Worm (Caenorhabditis elegans) whole organism, young adult: Measurements from ENCODE around the gene dmd-7.

ENCODE experiments used
- B0019.2 ChIP-seq: fragments of 200-800 bp; sonication (Bioruptor generic); conservative IDR thresholded peaks from 2 replicates; pipeline ENCODE4 v1.3.6; 2022; ENCODE audit warnings: missing genetic modification reagents, missing genetic modification characterization, missing compliant biosample characterization
- F22D6.2 ChIP-seq: sonication (generic microtip); optimal IDR thresholded peaks from 2 replicates; lab custom pipeline; 2016; ENCODE audit warnings: mild to moderate bottlenecking, missing genetic modification characterization, missing compliant biosample characterization
- F37B4.10 ChIP-seq: fragments of 200-800 bp; sonication (Bioruptor generic); IDR thresholded peaks from 2 replicates; pipeline ENCODE4 v1.3.6; 2022; ENCODE audit warnings: missing genetic modification characterization, missing compliant biosample characterization
- F49E8.2 ChIP-seq: sonication (generic microtip); optimal IDR thresholded peaks from 3 replicates; lab custom pipeline; 2017; ENCODE audit warnings: missing genetic modification characterization, mild to moderate bottlenecking, missing compliant biosample characterization, antibody characterized with exemption, moderate library complexity; ENCODE audit not compliant: insufficient read depth
- K11D2.4 ChIP-seq: fragments of 200-800 bp; sonication (Bioruptor generic); IDR thresholded peaks from 2 replicates; pipeline ENCODE4 v1.3.6; 2022; ENCODE audit warnings: missing genetic modification reagents, missing genetic modification characterization, missing compliant biosample characterization
- T07F8.4 ChIP-seq: sonication (generic microtip); optimal IDR thresholded peaks from 2 replicates; lab custom pipeline; 2016; ENCODE audit warnings: mild to moderate bottlenecking, missing genetic modification characterization, moderate library complexity, missing compliant biosample characterization
- Y53G8AR.9 ChIP-seq: fragments of 200-800 bp; sonication (Bioruptor generic); conservative IDR thresholded peaks from 2 replicates; pipeline ENCODE4 v1.3.6; 2022; ENCODE audit warnings: missing genetic modification reagents, missing genetic modification characterization, missing compliant biosample characterization
- Y56A3A.18 ChIP-seq: fragments of 200-800 bp; sonication (Bioruptor generic); IDR thresholded peaks from 2 replicates; pipeline ENCODE4 v1.3.6; 2022; ENCODE audit warnings: missing genetic modification reagents, missing genetic modification characterization, missing compliant biosample characterization
- Y67H2A.10 ChIP-seq: fragments of 200-800 bp; sonication (Bioruptor generic); conservative IDR thresholded peaks from 2 replicates; pipeline ENCODE4 v1.3.6; 2022; ENCODE audit warnings: missing genetic modification reagents, missing genetic modification characterization, missing compliant biosample characterization
- Y79H2A.3 ChIP-seq: fragments of 200-800 bp; sonication (Bioruptor generic); conservative IDR thresholded peaks from 2 replicates; pipeline ENCODE4 v1.3.6; 2022; ENCODE audit warnings: missing genetic modification reagents, missing genetic modification characterization, missing compliant biosample characterization
- Y95B8A.8 ChIP-seq: fragments of 200-800 bp; sonication (Bioruptor generic); IDR thresholded peaks from 2 replicates; pipeline ENCODE4 v1.3.6; 2022; ENCODE audit warnings: missing genetic modification reagents, missing genetic modification characterization, missing compliant biosample characterization
- ama-1 ChIP-seq, 3 experiments: fragments of 150-350 bp in 1 of 3; sonication (generic microtip) in 2 of 3; optimal IDR thresholded peaks; 2 replicates each; lab custom pipeline; 2014 to 2018; ENCODE audit warnings: missing biosample characterization in 2 of 3, missing genetic modification characterization in 2 of 3, missing genetic modification reagents in 2 of 3
- aptf-3 ChIP-seq: fragments of 200-800 bp; sonication (Bioruptor generic); IDR thresholded peaks from 2 replicates; pipeline ENCODE4 v1.3.6; 2022; ENCODE audit warnings: missing genetic modification characterization, missing compliant biosample characterization
- attf-5 ChIP-seq: fragments of 200-800 bp; sonication (Bioruptor generic); optimal IDR thresholded peaks from 2 replicates; lab custom pipeline; 2018; ENCODE audit warnings: mild to moderate bottlenecking, missing genetic modification characterization, missing compliant biosample characterization
- attf-6 ChIP-seq: fragments of 200-800 bp; sonication (Bioruptor generic); IDR thresholded peaks from 2 replicates; pipeline ENCODE4 v1.3.6; 2022; ENCODE audit warnings: missing genetic modification reagents, missing genetic modification characterization, missing compliant biosample characterization
- bed-1 ChIP-seq: fragments of 200-800 bp; sonication (Bioruptor generic); IDR thresholded peaks from 2 replicates; pipeline ENCODE4 v1.3.6; 2022; ENCODE audit warnings: missing genetic modification reagents, missing genetic modification characterization, missing compliant biosample characterization
- cebp-1 ChIP-seq, 2 experiments: fragments of 200-800 bp in 1 of 2; sonication (Bioruptor generic) in 1 of 2; sonication (generic microtip) in 1 of 2; IDR thresholded peaks in 1 of 2; optimal IDR thresholded peaks in 1 of 2; 2 replicates each; pipeline versions ENCODE4 v1.3.6 to Lab custom; 2017 to 2022; ENCODE audit warnings: missing compliant biosample characterization in 2 of 2, missing genetic modification characterization in 2 of 2, mild to moderate bottlenecking in 1 of 2, missing genetic modification reagents in 1 of 2, moderate library complexity in 1 of 2
- cebp-2 ChIP-seq: fragments of 200-800 bp; sonication (Bioruptor generic); IDR thresholded peaks from 2 replicates; pipeline ENCODE4 v1.3.6; 2022; ENCODE audit warnings: missing genetic modification characterization, missing compliant biosample characterization
- ceh-40 ChIP-seq: fragments of 200-800 bp; sonication (Bioruptor generic); IDR thresholded peaks from 2 replicates; pipeline ENCODE4 v1.3.6; 2022; ENCODE audit warnings: missing genetic modification characterization, missing compliant biosample characterization
- ceh-79 ChIP-seq: sonication (generic microtip); optimal IDR thresholded peaks from 2 replicates; lab custom pipeline; 2017; ENCODE audit warnings: mild to moderate bottlenecking, missing genetic modification characterization, missing compliant biosample characterization
- chd-7 ChIP-seq: sonication (generic microtip); optimal IDR thresholded peaks from 2 replicates; lab custom pipeline; 2016; ENCODE audit warnings: mild to moderate bottlenecking, missing genetic modification characterization, moderate library complexity, missing compliant biosample characterization
- dox-1 ChIP-seq: fragments of 200-800 bp; sonication (Bioruptor generic); IDR thresholded peaks from 2 replicates; pipeline ENCODE4 v1.3.6; 2022; ENCODE audit warnings: missing genetic modification reagents, missing genetic modification characterization, missing compliant biosample characterization
- dpff-1 ChIP-seq: sonication (generic microtip); optimal IDR thresholded peaks from 2 replicates; lab custom pipeline; 2017; ENCODE audit warnings: mild to moderate bottlenecking, missing genetic modification characterization, missing compliant biosample characterization
- egl-18 ChIP-seq: fragments of 200-800 bp; sonication (Bioruptor generic); IDR thresholded peaks from 2 replicates; pipeline ENCODE4 v1.3.6; 2022; ENCODE audit warnings: missing genetic modification reagents, missing genetic modification characterization, missing compliant biosample characterization
- ets-4 ChIP-seq: fragments of 200-800 bp; sonication (Bioruptor generic); optimal IDR thresholded peaks from 2 replicates; lab custom pipeline; 2018; ENCODE audit warnings: mild to moderate bottlenecking, missing genetic modification characterization, missing compliant biosample characterization
- hlh-12 ChIP-seq: sonication (generic microtip); optimal IDR thresholded peaks from 2 replicates; lab custom pipeline; 2016; ENCODE audit warnings: missing genetic modification characterization, missing compliant biosample characterization
- hmg-20 ChIP-seq: fragments of 200-800 bp; sonication (Bioruptor generic); IDR thresholded peaks from 2 replicates; pipeline ENCODE4 v1.3.6; 2022; ENCODE audit warnings: missing genetic modification reagents, missing genetic modification characterization, missing compliant biosample characterization
- let-526 ChIP-seq: fragments of 200-800 bp; sonication (Bioruptor generic); IDR thresholded peaks from 2 replicates; pipeline ENCODE4 v1.3.6; 2022; ENCODE audit warnings: missing genetic modification reagents, missing genetic modification characterization, missing compliant biosample characterization
- let-607 ChIP-seq, 2 experiments: fragments of 200-800 bp in 1 of 2; sonication (Bioruptor generic) in 1 of 2; sonication (generic microtip) in 1 of 2; optimal IDR thresholded peaks; 2 replicates each; lab custom pipeline; 2016 to 2018; ENCODE audit warnings: mild to moderate bottlenecking in 2 of 2, missing compliant biosample characterization in 2 of 2, missing genetic modification characterization in 2 of 2, moderate library complexity in 2 of 2, missing genotype in 1 of 2
- lin-26 ChIP-seq: fragments of 200-800 bp; sonication (Bioruptor generic); IDR thresholded peaks from 2 replicates; pipeline ENCODE4 v1.3.6; 2022; ENCODE audit warnings: missing genetic modification reagents, missing genetic modification characterization, missing compliant biosample characterization
- lin-35 ChIP-seq, 3 experiments: fragments of 150-350 bp in 2 of 3; sonication (generic microtip) in 1 of 3; optimal IDR thresholded peaks; 2 replicates each; lab custom pipeline; 2014 to 2018; ENCODE audit warnings: missing biosample characterization in 3 of 3, missing genetic modification characterization in 3 of 3, missing genetic modification reagents in 3 of 3
- lin-40 ChIP-seq: sonication (generic microtip); optimal IDR thresholded peaks from 2 replicates; lab custom pipeline; 2016; ENCODE audit warnings: missing genetic modification characterization, mild to moderate bottlenecking, missing compliant biosample characterization, missing genotype, missing genetic modification reagents
- madf-10 ChIP-seq: sonication (generic microtip); optimal IDR thresholded peaks from 2 replicates; lab custom pipeline; 2016; ENCODE audit warnings: mild to moderate bottlenecking, missing genetic modification characterization, missing compliant biosample characterization
- madf-3 ChIP-seq: fragments of 200-800 bp; sonication (Bioruptor generic); IDR thresholded peaks from 2 replicates; pipeline ENCODE4 v1.3.6; 2022; ENCODE audit warnings: missing genetic modification reagents, missing genetic modification characterization, missing compliant biosample characterization
- nfya-2 ChIP-seq: fragments of 200-800 bp; sonication (Bioruptor generic); IDR thresholded peaks from 2 replicates; pipeline ENCODE4 v1.3.6; 2022; ENCODE audit warnings: missing genetic modification reagents, missing genetic modification characterization, missing compliant biosample characterization
- rcor-1 ChIP-seq: fragments of 200-800 bp; sonication (Bioruptor generic); IDR thresholded peaks from 2 replicates; pipeline ENCODE4 v1.3.6; 2022; ENCODE audit warnings: missing genetic modification reagents, missing genetic modification characterization, missing compliant biosample characterization
- repo-1 ChIP-seq: sonication (generic microtip); optimal IDR thresholded peaks from 2 replicates; lab custom pipeline; 2017; ENCODE audit warnings: mild to moderate bottlenecking, missing genetic modification characterization, missing compliant biosample characterization
- rpc-1 ChIP-seq, 2 experiments: fragments of 150-350 bp in 1 of 2; sonication (generic microtip) in 1 of 2; optimal IDR thresholded peaks; 2 replicates each; lab custom pipeline; 2014 to 2018; ENCODE audit warnings: missing biosample characterization in 1 of 2, missing genetic modification characterization in 1 of 2, missing genetic modification reagents in 1 of 2, missing genotype in 1 of 2
- somi-1 ChIP-seq: fragments of 200-800 bp; sonication (Bioruptor generic); optimal IDR thresholded peaks from 2 replicates; lab custom pipeline; 2018; ENCODE audit warnings: mild to moderate bottlenecking, missing genetic modification characterization, missing compliant biosample characterization
- tbx-9 ChIP-seq: sonication (generic microtip); optimal IDR thresholded peaks from 2 replicates; lab custom pipeline; 2016; ENCODE audit warnings: borderline replicate concordance, missing genetic modification characterization, inconsistent platforms, missing compliant biosample characterization
- unc-130 ChIP-seq: sonication (generic microtip); optimal IDR thresholded peaks from 2 replicates; lab custom pipeline; 2016; ENCODE audit warnings: missing genetic modification reagents, missing genetic modification characterization, missing compliant biosample characterization
- zim-3 ChIP-seq: sonication (generic microtip); optimal IDR thresholded peaks from 2 replicates; lab custom pipeline; 2017; ENCODE audit warnings: mild to moderate bottlenecking, missing genetic modification characterization, moderate library complexity, missing compliant biosample characterization
- ztf-18 ChIP-seq: sonication (generic microtip); optimal IDR thresholded peaks from 2 replicates; lab custom pipeline; 2016; ENCODE audit warnings: missing genotype, mild to moderate bottlenecking, missing genetic modification characterization, missing compliant biosample characterization
- ztf-22 ChIP-seq: fragments of 200-800 bp; sonication (Bioruptor generic); optimal IDR thresholded peaks from 2 replicates; lab custom pipeline; 2018; ENCODE audit warnings: mild to moderate bottlenecking, missing genetic modification characterization, moderate library complexity, missing compliant biosample characterization
- ztf-25 ChIP-seq: fragments of 200-800 bp; sonication (Bioruptor generic); IDR thresholded peaks from 2 replicates; pipeline ENCODE4 v1.3.6; 2022; ENCODE audit warnings: missing genetic modification reagents, missing genetic modification characterization, missing compliant biosample characterization
- ztf-26 ChIP-seq: sonication (generic microtip); optimal IDR thresholded peaks from 2 replicates; lab custom pipeline; 2017; ENCODE audit warnings: missing genetic modification characterization, missing compliant biosample characterization

dmd-7 gene

ce11 chrV:6220752-6221151, 26.0 kb upstream of the dmd-7 start (continued):
- TF ChIP-seq lin-35 (GFP tag; optimal IDR thresholded peaks at IDR 0.05; lab: Kevin White, UChicago) (peak in 1 of 3 experiments; percentile 55), let-607 (tag; optimal IDR thresholded peaks at IDR 0.05; lab: Kevin White, UChicago) (no peak), ets-4 (no peak), lin-40 (tag; lab: Kevin White, UChicago) (no peak), rpc-1 (optimal IDR thresholded peaks at IDR 0.05; lab: Kevin White, UChicago) (no peak), rpc-1 (tag; optimal IDR thresholded peaks at IDR 0.05; lab: Kevin White, UChicago) (no peak), zim-3 (tag; lab: Kevin White, UChicago) (no peak), dox-1 (no peak), ama-1 (optimal IDR thresholded peaks at IDR 0.05; lab: Kevin White, UChicago) (peak; percentile 85), ama-1 (GFP tag; optimal IDR thresholded peaks at IDR 0.05; lab: Kevin White, UChicago) (no peak), T07F8.4 (tag; lab: Kevin White, UChicago) (no peak), F37B4.10 (GFP tag; lab: Robert Waterston, UW) (no peak), let-526 (GFP tag; lab: Robert Waterston, UW) (no peak), K11D2.4 (GFP tag; lab: Robert Waterston, UW) (no peak; the same call in 1 of the 2 replicates), ztf-26 (tag; lab: Kevin White, UChicago) (no peak), Y79H2A.3 (GFP tag; lab: Robert Waterston, UW) (no peak), Y67H2A.10 (GFP tag; lab: Robert Waterston, UW) (no peak), hlh-12 (no peak), rcor-1 (GFP tag; lab: Robert Waterston, UW) (no peak), attf-5 (no peak), nfya-2 (0 out of 2 replicates have a peak, but pooled peaks have one; percentile 65), unc-130 (GFP tag; lab: Kevin White, UChicago) (no peak), somi-1 (GFP tag; lab: Kevin White, UChicago) (no peak), Y95B8A.8 (0 out of 2 replicates have a peak, but pooled peaks have one; percentile 19), F49E8.2 (tag; lab: Kevin White, UChicago) (no peak), cebp-2 (GFP tag; lab: Robert Waterston, UW) (no peak), repo-1 (tag; lab: Kevin White, UChicago) (no peak), cebp-1 (GFP tag; IDR thresholded peaks at IDR 0.05; lab: Robert Waterston, UW) (no peak), cebp-1 (tag; optimal IDR thresholded peaks at IDR 0.05; lab: Kevin White, UChicago) (peak; percentile 45), F22D6.2 (no peak), egl-18 (GFP tag; lab: Robert Waterston, UW) (no peak), madf-10 (tag; lab: Kevin White, UChicago) (peak; percentile 35), Y53G8AR.9 (GFP tag; lab: Robert Waterston, UW) (0 out of 2 replicates have a peak, but pooled peaks have one; percentile 55), ceh-40 (GFP tag; lab: Robert Waterston, UW) (no peak), ztf-25 (GFP tag; lab: Robert Waterston, UW) (no peak), attf-6 (no peak), hmg-20 (GFP tag; lab: Robert Waterston, UW) (no peak)

ce11 chrV:6221292-6221691, 25.4 kb upstream of the dmd-7 start:
- TF ChIP-seq ceh-79 = no peak
- no peak for TF ChIP-seq ztf-18 (tag; lab: Kevin White, UChicago)
- no peak for TF ChIP-seq tbx-9 (tag; lab: Kevin White, UChicago)
- TF ChIP-seq ama-1 (optimal IDR thresholded peaks at IDR 0.05; lab: Kevin White, UChicago) = peak; percentile 22
- no peak for TF ChIP-seq ama-1 (GFP tag; optimal IDR thresholded peaks at IDR 0.05; lab: Kevin White, UChicago)
- 0 out of 2 replicates have a peak, but pooled peaks have one; percentile 8 for TF ChIP-seq B0019.2
- peak; percentile 23 for TF ChIP-seq Y53G8AR.9 (GFP tag; lab: Robert Waterston, UW)
- 0 out of 2 replicates have a peak, but pooled peaks have one; percentile 21 for TF ChIP-seq lin-26 (GFP tag; lab: Robert Waterston, UW)
- TF ChIP-seq dpff-1 = peak; percentile 8
- peak; percentile 29; the same call in 1 of the 2 replicates for TF ChIP-seq Y56A3A.18 (GFP tag; lab: Robert Waterston, UW)
- 0 out of 2 replicates have a peak, but pooled peaks have one; percentile 2 for TF ChIP-seq nfya-2
- peak; percentile 43 for TF ChIP-seq ztf-22 (GFP tag; lab: Kevin White, UChicago)
- no peak for TF ChIP-seq K11D2.4 (GFP tag; lab: Robert Waterston, UW)
- TF ChIP-seq chd-7 (tag; lab: Kevin White, UChicago) = peak; percentile 44
- 0 out of 2 replicates have a peak, but pooled peaks have one; percentile 11 for TF ChIP-seq aptf-3
- TF ChIP-seq madf-3 (GFP tag; lab: Robert Waterston, UW) = 0 out of 2 replicates have a peak, but pooled peaks have one; percentile 32
- no peak; the same call in 1 of the 2 replicates for TF ChIP-seq dox-1
- no peak for TF ChIP-seq ztf-25 (GFP tag; lab: Robert Waterston, UW)
- 0 out of 2 replicates have a peak, but pooled peaks have one; percentile 44 for TF ChIP-seq bed-1 (GFP tag; lab: Robert Waterston, UW)
